Fruit fly (Drosophila melanogaster): ENCODE data around the gene Tango6.

dm6 chr2L:19012776-19013328 lies 44.0 kb downstream of the Tango6 start:
- TF ChIP-seq dimm (GFP tag; IDR thresholded peaks at IDR 0.05): no peak
- TF ChIP-seq ttk (GFP tag; IDR thresholded peaks at IDR 0.05): no peak
- no peak for TF ChIP-seq CG11504 (tag; optimal IDR thresholded peaks at IDR 0.05)
- TF ChIP-seq CG17568 (GFP tag; optimal IDR thresholded peaks at IDR 0.05): no peak
- TF ChIP-seq kay (GFP tag; optimal IDR thresholded peaks at IDR 0.05): no peak
- TF ChIP-seq ind (GFP tag; optimal IDR thresholded peaks at IDR 0.05): no peak
- no peak for TF ChIP-seq Atf3 (GFP tag; optimal IDR thresholded peaks at IDR 0.05)
- TF ChIP-seq CG12942 (GFP tag; optimal IDR thresholded peaks at IDR 0.05): no peak
- no peak for TF ChIP-seq CG7372 (GFP tag; IDR thresholded peaks at IDR 0.05)
- TF ChIP-seq E2f2 (GFP tag; IDR thresholded peaks at IDR 0.05): no peak
- no peak for TF ChIP-seq fru (optimal IDR thresholded peaks at IDR 0.05)
